Worm (Caenorhabditis elegans) whole organism, L4 larva: ENCODE results near the gene Y65A5A.1.
A peak's percentile ranks its signal among the peaks of the same experiment; 100 is the strongest.

Experiments
- D1046.2 ChIP-seq: fragments of 200-800 bp; sonication (Bioruptor generic); IDR thresholded peaks from 2 replicates; pipeline ENCODE4 v1.3.6; 2022; ENCODE audit warnings: missing genetic modification characterization, missing compliant biosample characterization
- F49E8.2 ChIP-seq: sonication (generic microtip); optimal IDR thresholded peaks from 2 replicates; lab custom pipeline; 2016; ENCODE audit warnings: missing compliant biosample characterization, mild to moderate bottlenecking, missing genetic modification characterization, borderline replicate concordance
- R02D3.7 ChIP-seq: fragments of 150-350 bp; sonication (generic microtip); optimal IDR thresholded peaks from 3 replicates; lab custom pipeline; 2014; ENCODE audit warnings: missing biosample characterization, missing genetic modification characterization
- Y105C5A.15 ChIP-seq: fragments of 200-800 bp; sonication (Bioruptor generic); IDR thresholded peaks from 2 replicates; pipeline ENCODE4 v1.3.6; 2022; ENCODE audit warnings: missing genetic modification characterization, missing compliant biosample characterization
- aha-1 ChIP-seq: fragments of 150-350 bp; peaks from one replicate; lab custom pipeline; 2014; ENCODE audit warnings: missing biosample characterization, missing genetic modification characterization
- aly-2 ChIP-seq: sonication (generic microtip); optimal IDR thresholded peaks from 2 replicates; lab custom pipeline; 2018; ENCODE audit warnings: missing biosample characterization, missing genetic modification characterization
- arid-1 ChIP-seq: fragments of 200-800 bp; sonication (Bioruptor generic); conservative IDR thresholded peaks from 2 replicates; pipeline ENCODE4 v1.3.6; 2022; ENCODE audit warnings: missing genetic modification reagents, missing genetic modification characterization, missing compliant biosample characterization
- ceh-28 ChIP-seq: fragments of 150-350 bp; optimal IDR thresholded peaks from 2 replicates; lab custom pipeline; 2014; ENCODE audit warnings: missing biosample characterization, missing genetic modification reagents, missing genetic modification characterization
- ctbp-1 ChIP-seq: fragments of 200-800 bp; sonication (Bioruptor generic); IDR thresholded peaks from 2 replicates; pipeline ENCODE4 v1.3.6; 2022; ENCODE audit warnings: missing genetic modification reagents, missing genetic modification characterization, missing compliant biosample characterization
- daf-19 ChIP-seq: fragments of 200-800 bp; sonication (Bioruptor generic); conservative IDR thresholded peaks from 2 replicates; pipeline ENCODE4 v1.3.6; 2022; ENCODE audit warnings: missing genetic modification characterization, missing compliant biosample characterization
- daf-8 ChIP-seq: fragments of 200-800 bp; sonication (Bioruptor generic); IDR thresholded peaks from 2 replicates; pipeline ENCODE4 v1.3.6; 2022; ENCODE audit warnings: missing genetic modification characterization, missing compliant biosample characterization
- dmd-6 ChIP-seq: fragments of 200-800 bp; sonication (Bioruptor generic); IDR thresholded peaks from 2 replicates; pipeline ENCODE4 v1.3.6; 2022; ENCODE audit warnings: missing genetic modification reagents, missing genetic modification characterization, missing compliant biosample characterization
- duxl-1 ChIP-seq: sonication (generic microtip); optimal IDR thresholded peaks from 2 replicates; lab custom pipeline; 2016; ENCODE audit warnings: mild to moderate bottlenecking, missing genetic modification characterization, moderate library complexity, missing compliant biosample characterization; ENCODE audit not compliant: poor library complexity
- dve-1 ChIP-seq: sonication (generic microtip); optimal IDR thresholded peaks from 2 replicates; lab custom pipeline; 2017; ENCODE audit warnings: antibody characterized with exemption, mild to moderate bottlenecking, missing genetic modification characterization, missing compliant biosample characterization; ENCODE audit not compliant: insufficient read depth
- egl-27 ChIP-seq: sonication (generic microtip); optimal IDR thresholded peaks from 3 replicates; lab custom pipeline; 2017; ENCODE audit warnings: missing biosample characterization, missing genetic modification reagents, missing genetic modification characterization
- fkh-10 ChIP-seq: fragments of 150-350 bp; optimal IDR thresholded peaks from 2 replicates; lab custom pipeline; 2014; ENCODE audit warnings: missing biosample characterization, missing genetic modification reagents, missing genetic modification characterization
- fos-1 ChIP-seq: fragments of 150-350 bp; optimal IDR thresholded peaks from 2 replicates; lab custom pipeline; 2014; ENCODE audit warnings: missing biosample characterization, missing genetic modification characterization
- hif-1 ChIP-seq, 2 experiments: sonication (generic microtip); optimal IDR thresholded peaks; 2 replicates each; lab custom pipeline; 2016 to 2017; ENCODE audit warnings: missing compliant biosample characterization in 2 of 2, missing genetic modification characterization in 2 of 2, missing genetic modification reagents in 2 of 2, missing genotype in 2 of 2, mild to moderate bottlenecking in 1 of 2
- lin-1 ChIP-seq: fragments of 200-800 bp; sonication (Bioruptor generic); IDR thresholded peaks from 2 replicates; pipeline ENCODE4 v1.3.6; 2022; ENCODE audit warnings: missing genetic modification reagents, missing genetic modification characterization, missing compliant biosample characterization
- lin-39 ChIP-seq: fragments of 150-350 bp; optimal IDR thresholded peaks from 2 replicates; lab custom pipeline; 2014; ENCODE audit warnings: missing biosample characterization, missing genetic modification reagents, missing genetic modification characterization
- lsy-2 ChIP-seq, 2 experiments: fragments of 150-350 bp in 1 of 2; sonication (generic microtip) in 1 of 2; optimal IDR thresholded peaks; 2 replicates each; lab custom pipeline; 2014 to 2017; ENCODE audit warnings: missing biosample characterization in 2 of 2, missing genetic modification characterization in 2 of 2
- madf-5 ChIP-seq, 2 experiments: fragments of 200-800 bp; sonication (Bioruptor generic); IDR thresholded peaks; 2 replicates each; pipeline ENCODE4 v1.3.6; 2022; ENCODE audit warnings: missing compliant biosample characterization in 2 of 2, missing genetic modification characterization in 2 of 2
- madf-9 ChIP-seq: fragments of 200-800 bp; sonication (Bioruptor generic); conservative IDR thresholded peaks from 2 replicates; pipeline ENCODE4 v1.3.6; 2022; ENCODE audit warnings: missing genetic modification reagents, missing genetic modification characterization, missing compliant biosample characterization
- mdl-1 ChIP-seq, 2 experiments: fragments of 150-350 bp in 1 of 2; sonication (generic microtip) in 1 of 2; optimal IDR thresholded peaks; 2 replicates each; lab custom pipeline; 2014 to 2017; ENCODE audit warnings: missing biosample characterization in 2 of 2, missing genetic modification characterization in 2 of 2
- mxl-2 ChIP-seq: fragments of 200-800 bp; sonication (Bioruptor generic); conservative IDR thresholded peaks from 2 replicates; pipeline ENCODE4 v1.3.6; 2022; ENCODE audit warnings: missing genetic modification reagents, missing genetic modification characterization, missing compliant biosample characterization
- mxl-3 ChIP-seq: fragments of 200-800 bp; sonication (Bioruptor generic); optimal IDR thresholded peaks from 2 replicates; lab custom pipeline; 2018; ENCODE audit warnings: mild to moderate bottlenecking, missing genetic modification characterization, missing compliant biosample characterization
- nhr-42 ChIP-seq: fragments of 200-800 bp; sonication (Bioruptor generic); IDR thresholded peaks from 2 replicates; pipeline ENCODE4 v1.3.6; 2022; ENCODE audit warnings: missing genetic modification characterization, missing compliant biosample characterization
- nhr-48 ChIP-seq: sonication (generic microtip); optimal IDR thresholded peaks from 2 replicates; lab custom pipeline; 2016; ENCODE audit warnings: mild to moderate bottlenecking, missing genetic modification characterization, missing compliant biosample characterization
- pha-4 ChIP-seq, 2 experiments: fragments of 150-350 bp in 1 of 2; fragments of 200-800 bp in 1 of 2; sonication (Bioruptor generic) in 1 of 2; IDR thresholded peaks in 1 of 2; optimal IDR thresholded peaks in 1 of 2; 2 replicates each; pipeline versions ENCODE4 v1.3.6 to Lab custom; 2014 to 2022; ENCODE audit warnings: missing genetic modification characterization in 2 of 2, missing genetic modification reagents in 2 of 2, missing biosample characterization in 1 of 2, missing compliant biosample characterization in 1 of 2
- pqm-1 ChIP-seq: sonication (generic microtip); optimal IDR thresholded peaks from 2 replicates; lab custom pipeline; 2017; ENCODE audit warnings: missing biosample characterization, missing genetic modification characterization
- rbr-2 ChIP-seq: sonication (generic microtip); optimal IDR thresholded peaks from 2 replicates; lab custom pipeline; 2016; ENCODE audit warnings: missing genotype, missing genetic modification characterization, missing compliant biosample characterization
- saeg-2 ChIP-seq: fragments of 200-800 bp; sonication (Bioruptor generic); IDR thresholded peaks from 2 replicates; pipeline ENCODE4 v1.3.6; 2022; ENCODE audit warnings: missing genetic modification reagents, missing genetic modification characterization, missing compliant biosample characterization
- sdz-12 ChIP-seq: fragments of 200-800 bp; sonication (Bioruptor generic); optimal IDR thresholded peaks from 2 replicates; lab custom pipeline; 2018; ENCODE audit warnings: mild to moderate bottlenecking, missing genetic modification characterization, missing compliant biosample characterization
- snpc-4 ChIP-seq: fragments of 150-350 bp; optimal IDR thresholded peaks from 2 replicates; lab custom pipeline; 2014; ENCODE audit warnings: missing biosample characterization, missing genetic modification characterization
- spr-1 ChIP-seq: sonication (generic microtip); optimal IDR thresholded peaks from 2 replicates; lab custom pipeline; 2016; ENCODE audit warnings: mild to moderate bottlenecking, missing genetic modification characterization, missing compliant biosample characterization
- spr-3 ChIP-seq: fragments of 200-800 bp; sonication (Bioruptor generic); optimal IDR thresholded peaks from 2 replicates; lab custom pipeline; 2018; ENCODE audit warnings: mild to moderate bottlenecking, missing genetic modification characterization, missing compliant biosample characterization
- tag-97 ChIP-seq: fragments of 200-800 bp; sonication (Bioruptor generic); IDR thresholded peaks from 2 replicates; pipeline ENCODE4 v1.3.6; 2022; ENCODE audit warnings: missing genetic modification characterization, missing compliant biosample characterization
- unc-62 ChIP-seq, 3 experiments: fragments of 150-350 bp in 1 of 3; sonication (generic microtip); optimal IDR thresholded peaks in 2 of 3; peaks in 1 of 3; 1 replicate in 1 of 3; 2 replicates in 2 of 3; lab custom pipeline; 2014 to 2017; ENCODE audit warnings: missing biosample characterization in 3 of 3, missing genetic modification characterization in 3 of 3, missing genetic modification reagents in 3 of 3, missing genotype in 1 of 3

Gene Y65A5A.1

ce11 chrIV:16410078-16410636 is 10.5 kb upstream of the Y65A5A.1 start:
- TF ChIP-seq hif-1 (tag; optimal IDR thresholded peaks at IDR 0.05; lab: Kevin White, UChicago) (no peak), dmd-6 (GFP tag; lab: Robert Waterston, UW) (no peak), daf-8 (GFP tag; lab: Robert Waterston, UW) (no peak), snpc-4 (tag; lab: Kevin White, UChicago) (no peak)

ce11 chrIV:16407800-16408199 is 8.2 kb upstream of the Y65A5A.1 start:
- TF ChIP-seq aha-1, result peak; percentile 90
- TF ChIP-seq mdl-1 (tag; optimal IDR thresholded peaks at IDR 0.05; lab: Kevin White, UChicago), result no peak

ce11 chrIV:16403283-16403682 is 3.7 kb upstream of the Y65A5A.1 start:
- TF ChIP-seq unc-62 (GFP tag; optimal IDR thresholded peaks at IDR 0.05 in 1 of 2; lab: Kevin White, UChicago) (peak in 1 of 2 experiments; percentile 52), unc-62 (tag; optimal IDR thresholded peaks at IDR 0.05; lab: Kevin White, UChicago) (no peak), D1046.2 (no peak)

ce11 chrIV:16401428-16401827 is 1.8 kb upstream of the Y65A5A.1 start:
- TF ChIP-seq pqm-1 (tag; lab: Kevin White, UChicago) (no peak), unc-62 (GFP tag; optimal IDR thresholded peaks at IDR 0.05 in 1 of 2; lab: Kevin White, UChicago) (peak in 1 of 2 experiments; percentile 22), unc-62 (tag; optimal IDR thresholded peaks at IDR 0.05; lab: Kevin White, UChicago) (no peak)

- TF ChIP-seq R02D3.7 (tag; lab: Kevin White, UChicago), result no peak
- no peak for TF ChIP-seq ceh-28
- peak; percentile 75 for TF ChIP-seq F49E8.2 (tag; lab: Kevin White, UChicago)
- peak; percentile 93 for TF ChIP-seq arid-1 (GFP tag; lab: Robert Waterston, UW)
- TF ChIP-seq spr-1 (tag; lab: Kevin White, UChicago), result peak; percentile 57
- TF ChIP-seq egl-27 (tag; lab: Kevin White, UChicago), result no peak
- TF ChIP-seq mdl-1 (tag; optimal IDR thresholded peaks at IDR 0.05; lab: Kevin White, UChicago), result no peak
- TF ChIP-seq rbr-2 (tag; lab: Kevin White, UChicago), result peak; percentile 43
- no peak for TF ChIP-seq aly-2
- TF ChIP-seq lin-1 (GFP tag; lab: Robert Waterston, UW), result no peak
- no peak for TF ChIP-seq saeg-2
- TF ChIP-seq lsy-2 (tag; optimal IDR thresholded peaks at IDR 0.05; lab: Kevin White, UChicago), result peak in 1 of 2 experiments; percentile 27
- peak; percentile 71 to 86; a peak in 2 of 4 replicates for TF ChIP-seq madf-5 (GFP tag; IDR thresholded peaks at IDR 0.05; lab: Robert Waterston, UW)
- peak; percentile 38 for TF ChIP-seq dve-1 (tag; lab: Kevin White, UChicago)
- TF ChIP-seq mxl-3, result peak; percentile 53
- no peak for TF ChIP-seq sdz-12
- TF ChIP-seq nhr-48 (tag; lab: Kevin White, UChicago), result no peak
- peak; percentile 81 for TF ChIP-seq madf-9
- no peak for TF ChIP-seq fkh-10 (GFP tag; lab: Kevin White, UChicago)
- peak; percentile 59 for TF ChIP-seq ctbp-1 (GFP tag; lab: Robert Waterston, UW)
- no peak for TF ChIP-seq daf-19 (GFP tag; lab: Robert Waterston, UW)
- TF ChIP-seq fos-1, result no peak
- 0 out of 2 replicates have a peak, but pooled peaks have one; percentile 33 for TF ChIP-seq mxl-2
- TF ChIP-seq Y105C5A.15 (GFP tag; lab: Robert Waterston, UW), result peak; percentile 93; the same call in 1 of the 2 replicates
- no peak for TF ChIP-seq spr-3 (GFP tag; lab: Kevin White, UChicago)
- peak; percentile 19 for TF ChIP-seq duxl-1 (tag; lab: Kevin White, UChicago)
- TF ChIP-seq pha-4 (GFP tag; IDR thresholded peaks at IDR 0.05; lab: Robert Waterston, UW), result peak; percentile 90
- no peak for TF ChIP-seq pha-4 (tag; optimal IDR thresholded peaks at IDR 0.05; lab: Kevin White, UChicago)
- no peak for TF ChIP-seq lin-39 (tag; lab: Kevin White, UChicago)
- TF ChIP-seq tag-97 (GFP tag; lab: Robert Waterston, UW), result no peak
- no peak; the same call in 1 of the 2 replicates for TF ChIP-seq nhr-42 (GFP tag; lab: Robert Waterston, UW)
Measured at ce11 chrIV:16400412-16401381, 1.1 kb upstream of the Y65A5A.1 start.
